Fruit fly (Drosophila melanogaster): ENCODE data around the gene cona.

The cona gene

DNA sequence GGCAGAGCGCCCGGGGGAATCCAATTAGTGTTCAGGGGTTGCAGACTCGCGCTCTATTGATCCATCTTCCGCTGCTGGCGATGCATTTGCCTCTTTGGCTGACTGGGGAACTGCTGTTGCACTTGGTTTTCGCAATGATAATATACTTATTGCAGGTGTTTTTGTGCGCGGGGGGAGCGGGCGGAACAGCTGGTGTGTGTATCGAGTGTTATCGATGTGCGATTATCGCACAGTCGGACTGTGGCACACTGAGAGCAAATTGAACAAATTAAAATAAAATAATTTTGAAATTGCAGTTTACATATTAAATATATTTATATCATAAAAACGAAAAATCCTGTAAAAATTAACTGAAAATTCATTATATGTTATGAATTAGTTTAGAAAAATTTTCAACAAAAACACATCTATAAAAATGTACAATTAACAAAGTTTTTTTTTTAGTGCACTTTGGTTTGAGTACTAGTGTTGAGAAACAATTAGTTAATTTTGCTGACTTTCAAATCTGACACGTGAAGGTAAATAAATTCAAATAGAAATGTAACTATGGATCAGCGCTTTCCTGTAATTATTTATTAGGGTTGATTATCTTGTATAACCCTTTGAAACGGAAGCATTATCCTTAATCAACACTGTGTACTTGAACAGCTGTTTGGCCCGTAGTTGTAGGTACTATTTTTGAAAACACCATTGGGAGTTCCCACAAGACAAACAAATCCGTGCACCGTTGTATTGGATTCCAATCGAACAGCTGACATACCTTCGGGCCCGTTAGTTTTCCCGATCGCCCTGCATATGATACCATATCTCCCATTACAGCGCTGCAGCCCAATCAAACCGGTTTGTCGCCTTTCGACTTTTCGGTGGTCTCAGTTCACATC, 17.2 kb downstream of the cona start, which contains the start of the genes Wdr37 and koko (continued):
- peak; percentile 96 for TF ChIP-seq ind (GFP tag; optimal IDR thresholded peaks at IDR 0.05)
- peak; percentile 72 for TF ChIP-seq CG8944 (GFP tag; optimal IDR thresholded peaks at IDR 0.05)
- TF ChIP-seq CG7556 (GFP tag; optimal IDR thresholded peaks at IDR 0.05) = peak; percentile 97
- TF ChIP-seq CG7745 (tag; optimal IDR thresholded peaks at IDR 0.05) = peak; percentile 31
- peak; percentile 96 for TF ChIP-seq CG10543 (GFP tag; optimal IDR thresholded peaks at IDR 0.05)
- 0 out of 3 replicates have a peak, but pooled peaks have one; percentile 37 for TF ChIP-seq CG14860 (GFP tag; IDR thresholded peaks at IDR 0.05; ENCODE audit: partially characterized antibody)
- TF ChIP-seq jing (GFP tag; optimal IDR thresholded peaks at IDR 0.05) = peak; percentile 77
- peak; percentile 52; the same call in 1 of the 2 replicates for TF ChIP-seq bbx (GFP tag; IDR thresholded peaks at IDR 0.05; ENCODE audit: partially characterized antibody)
- TF ChIP-seq zfh2 (GFP tag; optimal IDR thresholded peaks at IDR 0.05) = peak; percentile 55
- peak; percentile 64; the same call in 2 of the 3 replicates for TF ChIP-seq HLH4C (GFP tag; IDR thresholded peaks at IDR 0.05; ENCODE audit: partially characterized antibody)
- TF ChIP-seq schlank (tag; optimal IDR thresholded peaks at IDR 0.05) = peak; percentile 83
- peak; percentile 87 for TF ChIP-seq CG30020 (tag; optimal IDR thresholded peaks at IDR 0.05)
- TF ChIP-seq CG15601 (tag; optimal IDR thresholded peaks at IDR 0.05) = peak; percentile 96
- peak; percentile 83 for TF ChIP-seq CG17802 (tag; optimal IDR thresholded peaks at IDR 0.05)
- TF ChIP-seq tio (GFP tag; optimal IDR thresholded peaks at IDR 0.05) = peak; percentile 97
- no peak; the same call in none of the 3 replicates for TF ChIP-seq zfh1 (GFP tag; IDR thresholded peaks at IDR 0.05)
- TF ChIP-seq az2 (GFP tag; optimal IDR thresholded peaks at IDR 0.05) = peak; percentile 97
- peak; percentile 94 for TF ChIP-seq Ravus (GFP tag; IDR thresholded peaks at IDR 0.05)
- peak; percentile 56 for TF ChIP-seq Dad (GFP tag; optimal IDR thresholded peaks at IDR 0.05)
- TF ChIP-seq CG9876 (GFP tag; optimal IDR thresholded peaks at IDR 0.05) = peak; percentile 42
- TF ChIP-seq bsh (GFP tag; optimal IDR thresholded peaks at IDR 0.05) = peak; percentile 37 to 98
- TF ChIP-seq CG8359 (GFP tag; optimal IDR thresholded peaks at IDR 0.05; ENCODE audit: borderline replicate concordance) = peak; percentile 76
- peak; percentile 91 for TF ChIP-seq CG2199 (GFP tag; IDR thresholded peaks at IDR 0.05)
- no peak for TF ChIP-seq eve (GFP tag; optimal IDR thresholded peaks at IDR 0.05)
- peak; percentile 88 for TF ChIP-seq CG6813 (GFP tag; optimal IDR thresholded peaks at IDR 0.05)
- peak; percentile 65 for TF ChIP-seq CG8089 (GFP tag; optimal IDR thresholded peaks at IDR 0.05)
- TF ChIP-seq CG2875 (GFP tag; optimal IDR thresholded peaks at IDR 0.05) = peak; percentile 90
- TF ChIP-seq CG2116 (GFP tag; optimal IDR thresholded peaks at IDR 0.05) = peak; percentile 90
- TF ChIP-seq Ets97D (GFP tag; optimal IDR thresholded peaks at IDR 0.05) = peak; percentile 29
- no peak for TF ChIP-seq D (optimal IDR thresholded peaks at IDR 0.05)
- TF ChIP-seq D (GFP tag; optimal IDR thresholded peaks at IDR 0.05) = peak; percentile 94
- TF ChIP-seq ftz-f1 (GFP tag; optimal IDR thresholded peaks at IDR 0.05) = peak; percentile 47
- TF ChIP-seq CG9817 (tag; optimal IDR thresholded peaks at IDR 0.05) = peak; percentile 96
- peak; percentile 50; the same call in 1 of the 3 replicates for TF ChIP-seq sr (GFP tag; IDR thresholded peaks at IDR 0.05)
- peak; percentile 65 for TF ChIP-seq ac (GFP tag; optimal IDR thresholded peaks at IDR 0.05)
- TF ChIP-seq exex (tag; optimal IDR thresholded peaks at IDR 0.05) = peak; percentile 85
- peak; percentile 70 for TF ChIP-seq Dip3 (GFP tag; optimal IDR thresholded peaks at IDR 0.05)
- peak; percentile 94 for TF ChIP-seq CG12299 (tag; optimal IDR thresholded peaks at IDR 0.05)
- peak; percentile 92 for TF ChIP-seq Usf (GFP tag; optimal IDR thresholded peaks at IDR 0.05)
- peak; percentile 94 for TF ChIP-seq CG18619 (GFP tag; optimal IDR thresholded peaks at IDR 0.05)
- TF ChIP-seq emc (GFP tag; optimal IDR thresholded peaks at IDR 0.05) = peak; percentile 36
- TF ChIP-seq CG6765 (GFP tag; optimal IDR thresholded peaks at IDR 0.05) = peak; percentile 92
- peak; percentile 94 for TF ChIP-seq trem (tag; optimal IDR thresholded peaks at IDR 0.05)
- peak; percentile 19 for TF ChIP-seq fd64A (GFP tag; optimal IDR thresholded peaks at IDR 0.05)
- TF ChIP-seq CG9797 (GFP tag; optimal IDR thresholded peaks at IDR 0.05) = peak; percentile 11
- TF ChIP-seq H2.0 (GFP tag; IDR thresholded peaks at IDR 0.05) = peak; percentile 96
- TF ChIP-seq CG11456 (GFP tag; IDR thresholded peaks at IDR 0.05) = peak; percentile 96
- TF ChIP-seq D19A (tag; optimal IDR thresholded peaks at IDR 0.05) = peak; percentile 94
